Fruit fly (Drosophila melanogaster) whole organism, embryonic: ENCODE data around the gene eIF4A.

Experiments
- Atf-2 ChIP-seq: fragments of 200-800 bp; sonication (Bioruptor generic); optimal IDR thresholded peaks from 2 replicates; lab custom pipeline; 2016; ENCODE audit warnings: missing biosample characterization, missing genetic modification characterization
- CG10267 ChIP-seq: fragments of 200-800 bp; sonication (Bioruptor generic); optimal IDR thresholded peaks from 2 replicates; lab custom pipeline; 2018; ENCODE audit warnings: missing biosample characterization, mild to moderate bottlenecking, missing genetic modification characterization, moderate library complexity
- CG11247 ChIP-seq: fragments of 200-800 bp; sonication (Bioruptor generic); IDR thresholded peaks from 2 replicates; pipeline ENCODE4 v1.3.6; 2022; ENCODE audit warnings: missing biosample characterization, missing genetic modification characterization
- CG14860 ChIP-seq: fragments of 200-800 bp; sonication (Bioruptor generic); IDR thresholded peaks from 3 replicates; pipeline ENCODE4 v1.3.6; 2022; ENCODE audit warnings: missing biosample characterization, missing genetic modification characterization; ENCODE audit not compliant: partially characterized antibody
- CG15479 ChIP-seq: fragments of 200-800 bp; sonication (Bioruptor generic); optimal IDR thresholded peaks from 3 replicates; lab custom pipeline; 2019; ENCODE audit warnings: missing biosample characterization, mild to moderate bottlenecking, missing genetic modification characterization, moderate library complexity
- CG15514 ChIP-seq: fragments of 200-800 bp; sonication (Bioruptor generic); optimal IDR thresholded peaks from 3 replicates; lab custom pipeline; 2017; ENCODE audit warnings: missing biosample characterization, missing genetic modification characterization, mild to moderate bottlenecking, moderate library complexity, missing genetic modification reagents
- CG15601 ChIP-seq: fragments of 200-800 bp; sonication (Bioruptor generic); optimal IDR thresholded peaks from 3 replicates; lab custom pipeline; 2019; ENCODE audit warnings: missing biosample characterization, mild to moderate bottlenecking, missing genetic modification characterization, moderate library complexity
- CG17829 ChIP-seq: fragments of 200-800 bp; optimal IDR thresholded peaks from 2 replicates; lab custom pipeline; 2019; ENCODE audit warnings: missing biosample characterization, mild to moderate bottlenecking, missing genetic modification characterization, moderate library complexity
- CG18262 ChIP-seq: fragments of 200-800 bp; optimal IDR thresholded peaks from 3 replicates; lab custom pipeline; 2019; ENCODE audit warnings: missing biosample characterization, mild to moderate bottlenecking, missing genetic modification characterization, moderate library complexity
- CG2199 ChIP-seq: fragments of 200-800 bp; sonication (Bioruptor generic); IDR thresholded peaks from 3 replicates; pipeline ENCODE4 v1.3.6; 2022; ENCODE audit warnings: missing biosample characterization, missing genetic modification characterization
- CG2202 ChIP-seq: fragments of 200-800 bp; sonication (Bioruptor generic); optimal IDR thresholded peaks from 2 replicates; lab custom pipeline; 2018; ENCODE audit warnings: missing biosample characterization, mild to moderate bottlenecking, missing genetic modification characterization
- CG2889 ChIP-seq: fragments of 200-800 bp; sonication (Bioruptor generic); IDR thresholded peaks from 3 replicates; pipeline ENCODE4 v1.3.6; 2022; ENCODE audit warnings: missing biosample characterization, missing genetic modification characterization
- CG3281 ChIP-seq: fragments of 200-800 bp; sonication (Bioruptor generic); optimal IDR thresholded peaks from 3 replicates; lab custom pipeline; 2017; ENCODE audit warnings: missing biosample characterization, mild to moderate bottlenecking, missing genetic modification characterization
- CG3847 ChIP-seq: fragments of 200-800 bp; sonication (Bioruptor generic); IDR thresholded peaks from 2 replicates; pipeline ENCODE4 v1.3.6; 2022; ENCODE audit warnings: missing biosample characterization, missing genetic modification characterization
- CG4282 ChIP-seq: fragments of 200-800 bp; sonication (Bioruptor generic); optimal IDR thresholded peaks from 2 replicates; lab custom pipeline; 2016; ENCODE audit warnings: missing biosample characterization, missing genetic modification characterization
- CG43689 ChIP-seq: fragments of 200-800 bp; sonication (Bioruptor generic); IDR thresholded peaks from 2 replicates; pipeline ENCODE4 v1.3.6; 2022; ENCODE audit warnings: missing biosample characterization, missing genetic modification characterization
- CG4404 ChIP-seq: fragments of 200-800 bp; sonication (Bioruptor generic); IDR thresholded peaks from 2 replicates; pipeline ENCODE4 v1.3.6; 2022; ENCODE audit warnings: missing biosample characterization, missing genetic modification characterization
- CG4424 ChIP-seq: fragments of 200-800 bp; sonication (Bioruptor generic); optimal IDR thresholded peaks from 3 replicates; lab custom pipeline; 2016; ENCODE audit warnings: missing biosample characterization, missing genetic modification characterization
- CG5245 ChIP-seq: fragments of 200-800 bp; sonication (Bioruptor generic); optimal IDR thresholded peaks from 3 replicates; lab custom pipeline; 2016; ENCODE audit warnings: missing biosample characterization, missing genetic modification characterization
- CG6175 ChIP-seq: fragments of 200-800 bp; sonication (Bioruptor generic); IDR thresholded peaks from 3 replicates; pipeline ENCODE4 v1.3.6; 2022; ENCODE audit warnings: missing biosample characterization, missing genetic modification characterization
- CG8359 ChIP-seq: fragments of 200-800 bp; sonication (Bioruptor generic); optimal IDR thresholded peaks from 2 replicates; lab custom pipeline; 2017; ENCODE audit warnings: missing biosample characterization, mild to moderate bottlenecking, missing genetic modification characterization, borderline replicate concordance
- CG9609 ChIP-seq: fragments of 200-800 bp; sonication (Bioruptor generic); optimal IDR thresholded peaks from 3 replicates; lab custom pipeline; 2016; ENCODE audit warnings: missing biosample characterization, missing genetic modification characterization
- CrebB ChIP-seq: fragments of 200-800 bp; sonication (Bioruptor generic); optimal IDR thresholded peaks from 3 replicates; lab custom pipeline; 2018; ENCODE audit warnings: missing biosample characterization, mild to moderate bottlenecking, missing genetic modification characterization
- Dad ChIP-seq: fragments of 200-800 bp; sonication (Bioruptor generic); optimal IDR thresholded peaks from 3 replicates; lab custom pipeline; 2016; ENCODE audit warnings: missing biosample characterization, missing genetic modification characterization
- Deaf1 ChIP-seq: fragments of 200-800 bp; optimal IDR thresholded peaks from 3 replicates; lab custom pipeline; 2019; ENCODE audit warnings: missing biosample characterization, mild to moderate bottlenecking, missing genetic modification characterization, moderate library complexity
- Drgx ChIP-seq: fragments of 200-800 bp; sonication (Bioruptor generic); IDR thresholded peaks from 2 replicates; pipeline ENCODE4 v1.3.6; 2022; ENCODE audit warnings: missing biosample characterization, missing genetic modification characterization
- HHEX ChIP-seq: fragments of 200-800 bp; sonication (Bioruptor generic); optimal IDR thresholded peaks from 3 replicates; lab custom pipeline; 2017; ENCODE audit warnings: missing biosample characterization, mild to moderate bottlenecking, missing genetic modification characterization, missing genetic modification reagents
- Med ChIP-seq: fragments of 200-800 bp; sonication (Bioruptor generic); peaks from one replicate; lab custom pipeline; 2016; ENCODE audit warnings: missing biosample characterization, missing genetic modification characterization, mild to moderate bottlenecking, inconsistent platforms, moderate library complexity
- NFAT ChIP-seq: fragments of 200-800 bp; sonication (Bioruptor generic); IDR thresholded peaks from 2 replicates; pipeline ENCODE4 v1.3.6; 2022; ENCODE audit warnings: missing biosample characterization, missing genetic modification characterization
- PHDP ChIP-seq: fragments of 200-800 bp; sonication (Bioruptor generic); optimal IDR thresholded peaks from 3 replicates; lab custom pipeline; 2018; ENCODE audit warnings: missing biosample characterization, mild to moderate bottlenecking, missing genetic modification characterization, moderate library complexity
- Ravus ChIP-seq: fragments of 200-800 bp; sonication (Bioruptor generic); IDR thresholded peaks from 2 replicates; pipeline ENCODE4 v1.3.6; 2022; ENCODE audit warnings: missing biosample characterization, missing genetic modification characterization
- Stat92E ChIP-seq, 3 experiments: fragments of >200 bp in 2 of 3; fragments of 200-800 bp in 1 of 3; sonication (Bioruptor generic) in 1 of 3; optimal IDR thresholded peaks; 2 replicates each; lab custom pipeline; 2017 to 2019; ENCODE audit warnings: missing biosample characterization in 3 of 3, missing genetic modification characterization in 3 of 3, mild to moderate bottlenecking in 1 of 3, moderate library complexity in 1 of 3
- bsh ChIP-seq, 2 experiments: fragments of 200-800 bp; sonication (Bioruptor generic); optimal IDR thresholded peaks; 2 replicates each; lab custom pipeline; 2017 to 2018; ENCODE audit warnings: mild to moderate bottlenecking in 2 of 2, missing biosample characterization in 2 of 2, missing genetic modification characterization in 2 of 2, moderate library complexity in 1 of 2
- caup ChIP-seq: fragments of 200-800 bp; sonication (Bioruptor generic); optimal IDR thresholded peaks from 3 replicates; lab custom pipeline; 2017; ENCODE audit warnings: missing biosample characterization, mild to moderate bottlenecking, missing genetic modification characterization, moderate library complexity; ENCODE audit not compliant: severe bottlenecking
- chn ChIP-seq: fragments of 200-800 bp; sonication (Bioruptor generic); optimal IDR thresholded peaks from 2 replicates; lab custom pipeline; 2016; ENCODE audit warnings: missing biosample characterization, missing genetic modification characterization
- da ChIP-seq: fragments of 200-800 bp; sonication (Bioruptor generic); optimal IDR thresholded peaks from 2 replicates; lab custom pipeline; 2016; ENCODE audit warnings: missing biosample characterization, missing genetic modification characterization
- dpn ChIP-seq, 2 experiments: fragments of 200-800 bp; sonication (Bioruptor generic); optimal IDR thresholded peaks; 3 replicates each; lab custom pipeline; 2016; ENCODE audit warnings: missing biosample characterization in 2 of 2, missing genetic modification characterization in 2 of 2
- gce ChIP-seq: fragments of 200-800 bp; sonication (Bioruptor generic); IDR thresholded peaks from 3 replicates; pipeline ENCODE4 v1.3.6; 2022; ENCODE audit warnings: missing biosample characterization, missing genetic modification characterization
- grau ChIP-seq: fragments of 200-800 bp; optimal IDR thresholded peaks from 3 replicates; lab custom pipeline; 2019; ENCODE audit warnings: missing biosample characterization, mild to moderate bottlenecking, missing genetic modification characterization, moderate library complexity
- grn ChIP-seq: fragments of 200-800 bp; sonication (Bioruptor generic); optimal IDR thresholded peaks from 3 replicates; lab custom pipeline; 2017; ENCODE audit warnings: missing biosample characterization, missing genetic modification characterization
- hb ChIP-seq: fragments of 200-800 bp; sonication (Bioruptor generic); IDR thresholded peaks from 3 replicates; pipeline ENCODE4 v1.3.6; 2022; ENCODE audit warnings: missing biosample characterization, missing genetic modification characterization; ENCODE audit not compliant: partially characterized antibody
- hkb ChIP-seq, 2 experiments: fragments of 200-800 bp in 1 of 2; fragments of >200 bp in 1 of 2; sonication (Bioruptor generic) in 1 of 2; IDR thresholded peaks in 1 of 2; optimal IDR thresholded peaks in 1 of 2; 2 replicates each; pipeline versions ENCODE4 v1.3.6 to Lab custom; 2017 to 2022; ENCODE audit warnings: missing biosample characterization in 1 of 2, missing genetic modification characterization in 1 of 2
- klu ChIP-seq: fragments of 200-800 bp; sonication (Bioruptor generic); IDR thresholded peaks from 2 replicates; pipeline ENCODE4 v1.3.6; 2022; ENCODE audit warnings: missing biosample characterization, missing genetic modification characterization
- nmo ChIP-seq: fragments of 200-800 bp; sonication (Bioruptor generic); optimal IDR thresholded peaks from 2 replicates; lab custom pipeline; 2018; ENCODE audit warnings: missing biosample characterization, mild to moderate bottlenecking, missing genetic modification characterization, moderate library complexity
- p53 ChIP-seq: fragments of 200-800 bp; sonication (Bioruptor generic); optimal IDR thresholded peaks from 2 replicates; lab custom pipeline; 2016; ENCODE audit warnings: missing biosample characterization, missing genetic modification characterization
- row ChIP-seq: fragments of 200-800 bp; sonication (Bioruptor generic); IDR thresholded peaks from 3 replicates; pipeline ENCODE4 v1.3.6; 2022; ENCODE audit warnings: missing biosample characterization, missing genetic modification characterization
- sim ChIP-seq: fragments of 200-800 bp; sonication (Bioruptor generic); IDR thresholded peaks from 2 replicates; pipeline ENCODE4 v1.3.6; 2022; ENCODE audit warnings: missing biosample characterization, missing genetic modification characterization
- stwl ChIP-seq: fragments of 200-800 bp; sonication (Bioruptor generic); optimal IDR thresholded peaks from 3 replicates; lab custom pipeline; 2018; ENCODE audit warnings: missing biosample characterization, mild to moderate bottlenecking, missing genetic modification characterization, moderate library complexity
- trem ChIP-seq: fragments of 200-800 bp; optimal IDR thresholded peaks from 3 replicates; lab custom pipeline; 2019; ENCODE audit warnings: missing biosample characterization, mild to moderate bottlenecking, missing genetic modification characterization, moderate library complexity
- wdn ChIP-seq: fragments of 200-800 bp; sonication (Bioruptor generic); IDR thresholded peaks from 2 replicates; pipeline ENCODE4 v1.3.6; 2022; ENCODE audit warnings: missing biosample characterization, missing genetic modification characterization

eIF4A gene

DNA sequence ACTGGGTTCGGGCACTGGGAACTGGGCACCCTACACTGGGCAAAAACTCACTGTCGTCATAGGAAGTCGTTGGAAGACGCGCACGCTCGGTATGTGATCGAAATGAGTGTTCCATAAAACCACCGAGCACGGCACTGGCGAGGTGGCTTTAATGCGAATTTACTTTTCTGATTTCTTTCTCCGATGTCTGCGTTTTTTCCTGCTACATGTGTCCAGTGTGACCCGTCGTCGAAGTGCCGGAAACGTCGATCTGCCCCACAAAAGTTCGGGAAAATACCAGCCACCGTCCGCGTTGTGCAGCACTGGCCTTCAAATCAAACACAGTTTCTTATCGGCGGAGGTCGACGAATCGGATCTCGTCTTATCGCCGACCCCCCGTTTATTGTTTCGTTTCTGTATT, 17.7 kb downstream of the eIF4A start, which contains the start of gene Kdm5 (continued):
- peak in 1 of 2 experiments; percentile 39 for TF ChIP-seq dpn (GFP tag; optimal IDR thresholded peaks at IDR 0.05; lab: Kevin White, UChicago)
- TF ChIP-seq Drgx, result peak; percentile 45; the same call in 1 of the 2 replicates
- no peak for TF ChIP-seq CG5245 (GFP tag; lab: Kevin White, UChicago)
- TF ChIP-seq CG2202 (tag; lab: Kevin White, UChicago), result no peak
- TF ChIP-seq CG3847 (GFP tag; lab: Robert Waterston, UW), result peak; percentile 55
- TF ChIP-seq CG2889 (GFP tag; lab: Robert Waterston, UW), result no peak
- TF ChIP-seq HHEX (GFP tag; lab: Kevin White, UChicago), result no peak
- TF ChIP-seq CG43689, result no peak
- TF ChIP-seq NFAT (GFP tag; lab: Robert Waterston, UW), result peak; percentile 56
- 0 out of 3 replicates have a peak, but pooled peaks have one; percentile 5 for TF ChIP-seq gce (GFP tag; lab: Robert Waterston, UW)
- TF ChIP-seq grau, result no peak
- TF ChIP-seq CG4404 (GFP tag; lab: Robert Waterston, UW), result peak; percentile 38; the same call in 1 of the 2 replicates
- no peak for TF ChIP-seq CG14860 (GFP tag; lab: Robert Waterston, UW)
- TF ChIP-seq caup (GFP tag; lab: Kevin White, UChicago), result peak; percentile 62
- TF ChIP-seq PHDP (tag; lab: Kevin White, UChicago), result peak; percentile 8
- peak; percentile 51 for TF ChIP-seq CG3281
- TF ChIP-seq Atf-2 (GFP tag; lab: Kevin White, UChicago), result no peak
- peak; percentile 47; the same call in 1 of the 2 replicates for TF ChIP-seq klu (GFP tag; lab: Robert Waterston, UW)
- TF ChIP-seq bsh (GFP tag; optimal IDR thresholded peaks at IDR 0.05; lab: Kevin White, UChicago), result no peak
- peak; percentile 69 for TF ChIP-seq CG15514
- no peak for TF ChIP-seq CG4282 (GFP tag; lab: Kevin White, UChicago)
- TF ChIP-seq grn (GFP tag; lab: Kevin White, UChicago), result peak; percentile 90
- peak; percentile 54 for TF ChIP-seq CG9609
- TF ChIP-seq CG8359 (GFP tag; lab: Kevin White, UChicago), result peak; percentile 16
- no peak for TF ChIP-seq CG4424 (GFP tag; lab: Kevin White, UChicago)
- TF ChIP-seq chn (GFP tag; lab: Kevin White, UChicago), result peak; percentile 28
- peak; percentile 93 for TF ChIP-seq Med
- peak; percentile 22 for TF ChIP-seq p53 (GFP tag; lab: Kevin White, UChicago)
- no peak for TF ChIP-seq CG6175 (GFP tag; lab: Robert Waterston, UW)
- TF ChIP-seq Ravus (GFP tag; lab: Robert Waterston, UW), result no peak
- TF ChIP-seq CG18262, result peak; percentile 8
- no peak for TF ChIP-seq Dad (GFP tag; lab: Kevin White, UChicago)
- TF ChIP-seq trem, result peak; percentile 35
- peak; percentile 14 for TF ChIP-seq CrebB (tag; lab: Kevin White, UChicago)
- TF ChIP-seq da (GFP tag; lab: Kevin White, UChicago), result no peak
- TF ChIP-seq hkb (optimal IDR thresholded peaks at IDR 0.05; lab: Kevin White, UChicago), result no peak
- peak; percentile 41; the same call in 1 of the 2 replicates for TF ChIP-seq hkb (GFP tag; IDR thresholded peaks at IDR 0.05; lab: Robert Waterston, UW)
- TF ChIP-seq stwl (tag; lab: Kevin White, UChicago), result peak; percentile 71
- 0 out of 3 replicates have a peak, but pooled peaks have one; percentile 49 for TF ChIP-seq CG2199 (GFP tag; lab: Robert Waterston, UW)
- TF ChIP-seq Deaf1, result peak; percentile 61
- peak in 1 of 3 experiments; percentile 4 for TF ChIP-seq Stat92E (GFP tag; optimal IDR thresholded peaks at IDR 0.05; lab: Kevin White, UChicago)
- TF ChIP-seq hb (GFP tag; lab: Robert Waterston, UW), result no peak
- TF ChIP-seq row (GFP tag; lab: Robert Waterston, UW), result peak; percentile 44
- TF ChIP-seq CG15601, result peak; percentile 1
- TF ChIP-seq CG10267 (tag; lab: Kevin White, UChicago), result peak; percentile 94
- TF ChIP-seq CG15479 (GFP tag; lab: Kevin White, UChicago), result no peak
- TF ChIP-seq CG17829, result peak; percentile 42
- TF ChIP-seq sim (GFP tag; lab: Robert Waterston, UW), result no peak
- TF ChIP-seq CG11247, result peak; percentile 41; the same call in 1 of the 2 replicates
- no peak for TF ChIP-seq wdn (GFP tag; lab: Robert Waterston, UW)
- peak; percentile 25 for TF ChIP-seq nmo (GFP tag; lab: Kevin White, UChicago)
